Fruit fly (Drosophila melanogaster): ENCODE measurements around the gene Pc.

The Pc gene

DNA sequence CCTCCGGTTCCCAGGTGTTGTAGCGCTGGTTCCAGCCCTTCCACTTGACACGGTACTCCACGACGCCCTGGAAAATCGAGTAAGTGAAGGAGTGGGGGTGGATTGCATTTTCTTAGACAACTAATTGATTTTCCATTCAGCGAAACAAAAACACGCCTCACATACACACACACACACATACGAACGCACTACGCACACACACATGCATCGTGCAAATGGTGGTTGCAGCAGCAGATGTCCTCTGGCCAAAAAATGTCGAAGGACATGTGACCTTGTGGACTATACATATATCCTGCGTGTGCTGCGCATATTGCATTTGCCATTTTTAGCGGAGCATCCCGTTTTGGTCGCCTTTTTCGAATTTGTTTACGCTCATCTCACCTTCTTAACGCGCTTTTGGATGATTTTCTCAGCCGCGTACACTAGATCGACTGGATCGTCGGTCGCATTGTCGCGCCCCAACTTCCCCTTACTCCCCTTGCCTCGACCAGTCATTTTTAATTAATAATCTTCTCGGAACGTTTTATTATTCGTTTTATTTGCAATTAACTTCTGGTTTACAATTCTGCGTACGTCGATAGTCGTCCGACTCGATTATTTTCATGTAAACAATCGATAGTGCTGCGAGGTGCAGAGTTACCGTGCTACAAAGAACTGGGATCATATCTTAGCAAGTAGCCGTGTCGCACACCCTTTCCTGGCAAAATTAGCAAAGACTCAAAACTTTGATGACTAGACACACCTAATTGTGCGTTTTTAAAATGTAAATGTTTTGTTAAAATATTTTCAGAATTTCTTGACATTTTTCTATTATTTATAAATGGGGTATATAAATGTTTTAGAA, at the start of gene Pc:
Gene Pc (minus strand): TSS at position 605 of the 844 bp plus-strand sequence.
- no peak for TF ChIP-seq ttk (optimal IDR thresholded peaks at IDR 0.05)
- TF ChIP-seq insv (optimal IDR thresholded peaks at IDR 0.05) = no peak
- no peak for TF ChIP-seq Sin3A (optimal IDR thresholded peaks at IDR 0.05)
- no peak for TF ChIP-seq psq (optimal IDR thresholded peaks at IDR 0.05)
- no peak for TF ChIP-seq Myc (optimal IDR thresholded peaks at IDR 0.05)
- no peak for TF ChIP-seq h (optimal IDR thresholded peaks at IDR 0.05)

DNA sequence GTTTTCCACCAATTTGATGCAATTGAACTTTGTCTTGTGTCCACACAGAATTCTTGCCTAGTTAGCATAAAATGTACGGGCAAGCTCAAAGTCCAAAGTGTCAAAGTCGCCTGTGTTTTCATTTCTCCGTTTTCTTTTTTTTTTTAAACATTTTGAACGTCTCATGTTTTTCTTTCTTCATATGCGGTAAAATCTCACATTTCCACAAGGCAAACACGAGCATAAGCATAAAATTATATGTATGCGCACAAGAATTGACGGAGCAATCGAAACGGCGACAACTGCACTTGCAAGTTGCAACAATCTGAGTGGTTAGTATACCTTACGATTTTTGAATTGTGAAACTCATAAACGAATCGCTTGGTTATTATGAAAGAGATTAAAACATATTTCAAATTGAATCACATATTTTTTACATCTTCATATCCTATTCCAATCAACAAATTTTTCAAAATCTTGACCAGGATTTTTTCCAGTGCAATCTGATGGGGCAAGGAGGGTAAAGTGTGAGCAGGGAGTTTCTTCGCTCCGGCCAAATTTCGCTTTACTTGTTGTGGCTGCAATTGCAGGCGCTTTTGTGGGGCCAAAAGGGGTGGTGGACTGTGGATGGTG, 46.2 kb upstream of the Pc start:
- no peak for TF ChIP-seq insv (optimal IDR thresholded peaks at IDR 0.05)
- TF ChIP-seq Sin3A (optimal IDR thresholded peaks at IDR 0.05) = no peak
- TF ChIP-seq psq (optimal IDR thresholded peaks at IDR 0.05) = no peak
- no peak for TF ChIP-seq ttk (optimal IDR thresholded peaks at IDR 0.05)

DNA sequence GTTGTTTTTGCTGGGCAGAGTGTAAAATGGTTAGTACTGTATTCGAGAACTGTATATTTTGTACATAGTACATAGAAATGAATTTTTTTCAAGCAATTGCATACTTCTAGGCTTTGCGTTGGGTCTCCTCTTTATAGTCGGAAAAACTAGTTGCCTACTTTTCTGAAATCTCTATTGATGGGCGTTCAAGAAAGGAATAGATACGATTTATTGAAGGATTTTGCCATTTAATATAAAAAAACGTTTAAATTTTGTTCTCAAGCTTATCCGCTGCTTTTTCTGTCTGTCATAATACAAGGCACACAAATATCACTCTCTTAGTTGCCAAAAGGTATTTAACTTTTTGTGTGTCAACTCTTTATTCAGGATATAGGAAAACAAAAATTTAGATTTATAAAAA, 42.1 kb upstream of the Pc start, which contains the start of gene CG32440:
Gene CG32440 (plus strand): TSS at position 301 of the 400 bp plus-strand sequence.
- TF ChIP-seq h (optimal IDR thresholded peaks at IDR 0.05) (no peak), Sin3A (optimal IDR thresholded peaks at IDR 0.05) (no peak), ttk (optimal IDR thresholded peaks at IDR 0.05) (no peak), Myc (optimal IDR thresholded peaks at IDR 0.05) (no peak), psq (optimal IDR thresholded peaks at IDR 0.05) (no peak), insv (optimal IDR thresholded peaks at IDR 0.05) (no peak)

DNA sequence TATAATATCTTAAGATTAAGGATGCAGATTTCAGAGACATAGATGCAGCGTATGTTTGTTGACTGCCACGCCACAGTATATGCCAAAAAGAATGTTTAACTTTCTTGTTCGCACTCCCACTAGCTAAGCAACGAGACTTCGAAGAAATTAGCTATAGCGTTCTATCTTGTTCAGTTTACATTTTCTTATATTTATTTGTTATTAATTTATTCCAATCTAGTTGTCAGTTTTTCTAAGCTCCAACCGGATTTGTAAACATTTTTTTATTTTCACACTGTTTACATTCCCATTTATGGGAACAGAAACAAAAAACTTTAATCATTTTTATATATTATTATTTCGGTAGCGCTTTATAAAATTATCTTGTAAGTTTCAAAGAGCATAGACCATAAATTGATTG, 39.6 kb upstream of the Pc start, which contains the start of gene CG32437:
Gene CG32437 (plus strand): TSS at position 301 of the 400 bp plus-strand sequence.
- no peak for TF ChIP-seq psq (optimal IDR thresholded peaks at IDR 0.05)
- TF ChIP-seq ttk (optimal IDR thresholded peaks at IDR 0.05) = no peak
- no peak for TF ChIP-seq h (optimal IDR thresholded peaks at IDR 0.05)
- no peak for TF ChIP-seq Myc (optimal IDR thresholded peaks at IDR 0.05)
- TF ChIP-seq insv (optimal IDR thresholded peaks at IDR 0.05) = no peak
- TF ChIP-seq Sin3A (optimal IDR thresholded peaks at IDR 0.05) = no peak

DNA sequence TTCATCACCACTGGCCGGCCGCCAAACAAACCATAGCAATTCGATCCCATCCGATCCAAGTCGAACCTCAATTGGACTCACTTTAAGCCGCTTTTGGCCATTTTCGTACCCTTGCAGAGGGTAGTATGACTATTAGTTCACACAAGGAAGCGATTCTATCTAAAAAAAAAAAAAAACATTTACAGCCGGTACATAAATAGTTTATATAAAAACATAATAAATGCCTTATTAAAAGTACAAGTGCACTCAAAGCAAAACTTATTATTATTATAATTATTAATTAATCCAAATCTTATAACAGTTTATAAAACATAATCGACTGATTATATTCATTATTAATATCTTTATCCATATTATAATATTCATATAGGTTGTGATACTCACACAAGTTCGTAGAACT, 38.6 kb upstream of the Pc start, which contains the start of gene CG12971:
Gene CG12971 (minus strand): TSS at position 101 of the 400 bp plus-strand sequence.
- TF ChIP-seq Sin3A (optimal IDR thresholded peaks at IDR 0.05) (no peak), insv (optimal IDR thresholded peaks at IDR 0.05) (no peak), Myc (optimal IDR thresholded peaks at IDR 0.05) (no peak), psq (optimal IDR thresholded peaks at IDR 0.05) (no peak), ttk (optimal IDR thresholded peaks at IDR 0.05) (no peak), h (optimal IDR thresholded peaks at IDR 0.05) (no peak)

DNA sequence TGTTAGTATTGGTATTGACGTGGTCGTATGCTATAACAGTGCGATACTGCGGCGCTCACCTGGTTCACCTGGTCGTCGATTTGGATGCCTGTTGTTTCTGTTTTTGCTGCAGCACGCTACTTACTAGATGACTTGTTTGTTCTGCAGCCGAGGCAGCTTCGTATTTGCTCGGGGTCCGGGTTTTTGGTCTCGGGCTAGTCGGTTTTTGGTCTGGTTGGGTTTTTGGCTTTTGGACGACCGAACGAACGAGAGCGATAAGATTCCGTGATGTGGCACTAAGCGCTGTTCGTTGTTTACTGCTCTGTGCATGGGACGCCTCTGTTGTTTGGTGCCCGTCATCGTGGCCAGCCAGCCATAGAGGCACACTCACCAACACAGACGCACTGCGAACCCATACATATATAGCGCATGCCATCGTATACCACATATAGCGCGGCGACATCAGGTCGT, 31.2 kb upstream of the Pc start, which contains the start of gene ebd2:
Gene ebd2 (minus strand): TSS at position 306 of the 450 bp plus-strand sequence.
- TF ChIP-seq insv (optimal IDR thresholded peaks at IDR 0.05) = no peak
- TF ChIP-seq psq (optimal IDR thresholded peaks at IDR 0.05) = no peak
- no peak for TF ChIP-seq ttk (optimal IDR thresholded peaks at IDR 0.05)
- no peak for TF ChIP-seq Sin3A (optimal IDR thresholded peaks at IDR 0.05)
- no peak for TF ChIP-seq Myc (optimal IDR thresholded peaks at IDR 0.05)
- no peak for TF ChIP-seq h (optimal IDR thresholded peaks at IDR 0.05)

DNA sequence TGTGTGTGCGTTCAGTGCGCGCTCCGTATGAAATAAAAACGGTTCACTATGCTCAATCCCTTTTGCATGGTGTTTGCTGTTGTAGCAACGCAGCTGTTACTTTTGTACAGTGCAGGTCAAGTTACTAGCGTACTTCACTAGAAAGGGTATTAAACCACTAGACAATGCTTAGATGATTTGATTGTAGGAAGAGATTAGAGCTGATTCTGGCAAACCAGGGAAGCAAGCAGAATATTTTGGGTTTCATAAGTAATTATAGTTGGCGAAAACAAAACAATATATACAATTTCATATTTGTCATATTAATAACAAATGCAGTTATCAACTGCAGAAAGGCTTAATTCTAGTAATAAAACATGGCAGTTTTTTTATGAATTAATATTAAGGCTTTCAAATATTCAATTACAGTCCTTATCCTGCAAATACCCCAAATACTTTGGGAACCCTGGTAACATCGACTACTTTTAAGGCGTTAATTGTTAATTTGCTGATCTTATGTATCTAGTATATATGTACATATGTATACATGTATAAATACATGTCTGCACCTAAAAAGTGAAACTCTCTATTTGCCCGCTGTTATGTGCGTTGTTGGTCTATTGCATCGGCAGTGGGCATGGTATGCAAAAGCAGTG, 29.5 kb upstream of the Pc start:
- TF ChIP-seq ttk (optimal IDR thresholded peaks at IDR 0.05) (no peak), Sin3A (optimal IDR thresholded peaks at IDR 0.05) (no peak), Myc (optimal IDR thresholded peaks at IDR 0.05) (no peak), insv (optimal IDR thresholded peaks at IDR 0.05) (no peak), h (optimal IDR thresholded peaks at IDR 0.05) (no peak), psq (optimal IDR thresholded peaks at IDR 0.05) (no peak)

DNA sequence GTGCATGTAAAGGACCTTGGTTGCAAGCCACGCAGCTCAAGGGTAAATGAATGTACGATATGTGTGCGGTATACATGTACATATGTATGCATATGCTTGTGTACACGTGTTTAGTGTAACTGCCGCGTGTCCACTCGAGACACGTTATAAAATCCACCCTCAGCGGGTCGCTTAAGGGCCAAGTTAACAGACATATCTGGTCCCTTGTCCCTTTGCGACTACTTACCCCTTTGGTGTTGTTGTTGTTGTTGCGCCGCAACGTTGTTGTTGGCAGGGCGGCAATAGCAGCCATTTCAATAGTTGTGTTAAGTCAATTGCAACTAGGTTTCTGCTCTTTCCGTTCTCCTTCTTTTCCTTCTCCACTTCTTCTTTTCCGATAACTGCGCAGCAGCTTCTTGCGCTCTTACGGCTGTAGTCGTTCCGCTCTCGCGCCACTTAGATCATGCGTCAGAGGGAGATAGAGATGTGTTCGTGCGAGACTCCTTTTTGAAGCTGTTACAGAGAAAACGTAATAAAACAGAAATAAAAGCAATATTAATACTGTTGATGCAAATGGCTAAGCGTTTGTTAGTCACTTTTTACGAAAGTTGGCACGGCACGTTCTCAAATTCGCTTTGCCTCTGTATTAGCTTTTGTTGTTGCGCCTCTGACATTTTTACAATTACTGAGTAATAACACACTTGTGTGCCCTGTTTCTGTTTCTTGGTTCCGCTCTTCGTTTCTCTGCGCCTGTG, 28.8 kb upstream of the Pc start:
- no peak for TF ChIP-seq Myc (optimal IDR thresholded peaks at IDR 0.05)
- no peak for TF ChIP-seq insv (optimal IDR thresholded peaks at IDR 0.05)
- no peak for TF ChIP-seq Sin3A (optimal IDR thresholded peaks at IDR 0.05)
- TF ChIP-seq ttk (optimal IDR thresholded peaks at IDR 0.05) = no peak

DNA sequence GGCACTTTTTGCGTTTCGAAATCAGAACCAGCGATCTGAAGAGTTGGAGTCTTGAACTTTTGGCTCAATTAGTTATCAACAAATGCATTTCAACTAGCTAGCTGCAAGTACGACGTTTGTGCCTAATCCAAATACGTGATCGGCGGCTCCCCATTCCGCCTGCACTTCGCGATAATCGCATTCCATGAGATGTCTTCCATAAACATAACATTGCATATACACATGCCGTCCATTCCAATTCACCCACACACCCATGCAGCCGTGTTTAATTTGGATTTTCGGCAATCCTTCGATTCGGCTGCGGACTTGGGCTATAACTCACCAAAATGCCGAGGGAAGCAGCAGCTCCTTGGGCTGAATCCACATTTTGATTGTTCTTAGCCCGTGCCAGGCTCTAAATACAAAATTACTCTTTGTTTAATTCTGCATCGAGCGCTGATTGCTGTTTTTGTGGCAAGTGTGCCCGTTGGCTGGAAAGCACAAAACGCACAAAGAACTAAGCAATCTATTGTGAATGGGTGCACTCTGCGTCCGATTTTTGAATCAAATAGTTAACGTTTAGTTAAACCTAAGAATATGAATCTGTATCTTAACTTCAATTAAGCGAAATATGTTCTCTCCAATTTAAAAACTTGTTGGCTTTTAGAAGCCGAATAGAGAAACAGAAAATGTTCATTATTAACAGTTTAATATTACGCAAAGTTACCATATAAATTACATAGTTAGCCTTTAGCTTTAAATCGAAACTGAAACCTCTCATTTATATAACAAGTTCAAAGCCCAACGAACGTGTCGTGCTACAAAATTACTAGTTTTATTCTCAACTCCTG, 25.6 kb upstream of the Pc start, which contains the start of the genes Tbc1d8-9 and CG32436:
Gene Tbc1d8-9 (minus strand): TSS at position 463 of the 830 bp plus-strand sequence.
Gene CG32436 (plus strand): TSS at position 780 of the 830 bp plus-strand sequence.
- TF ChIP-seq psq (optimal IDR thresholded peaks at IDR 0.05) = no peak
- TF ChIP-seq h (optimal IDR thresholded peaks at IDR 0.05) = no peak
- TF ChIP-seq Sin3A (optimal IDR thresholded peaks at IDR 0.05) = no peak
- no peak for TF ChIP-seq Myc (optimal IDR thresholded peaks at IDR 0.05)
- no peak for TF ChIP-seq ttk (optimal IDR thresholded peaks at IDR 0.05)
- TF ChIP-seq insv (optimal IDR thresholded peaks at IDR 0.05) = no peak

DNA sequence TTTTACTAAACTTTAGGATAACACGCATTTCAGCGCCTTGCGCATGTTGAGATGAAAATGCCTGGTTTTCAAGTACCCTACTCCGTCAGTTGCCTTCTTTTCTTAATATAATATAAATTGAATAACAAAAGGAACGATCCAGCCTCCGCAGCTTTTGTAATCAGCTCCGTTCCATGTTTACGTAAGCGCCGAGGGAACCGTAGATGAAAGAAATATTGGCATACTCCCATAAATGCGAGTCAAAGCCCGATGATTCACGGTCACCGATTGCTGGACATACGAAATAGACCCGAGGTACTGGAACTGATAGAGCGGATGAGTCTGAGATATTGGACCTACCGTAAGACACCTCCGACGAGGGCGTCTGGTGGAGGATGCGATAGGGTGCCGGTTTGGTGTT, 24.8 kb upstream of the Pc start:
- TF ChIP-seq h (optimal IDR thresholded peaks at IDR 0.05) (no peak), Myc (optimal IDR thresholded peaks at IDR 0.05) (no peak), insv (optimal IDR thresholded peaks at IDR 0.05) (no peak), psq (optimal IDR thresholded peaks at IDR 0.05) (no peak), ttk (optimal IDR thresholded peaks at IDR 0.05) (no peak), Sin3A (optimal IDR thresholded peaks at IDR 0.05) (no peak)
